Fruit fly (Drosophila melanogaster) whole organism, embryonic: ENCODE results near the gene CG7970.

Experiments
- Adf1 ChIP-seq: fragments of 200-800 bp; sonication (Bioruptor generic); IDR thresholded peaks from 2 replicates; pipeline ENCODE4 v1.3.6; 2022; ENCODE audit warnings: missing biosample characterization, missing genetic modification characterization
- Bgb ChIP-seq: fragments of 200-800 bp; sonication (Bioruptor generic); IDR thresholded peaks from 2 replicates; pipeline ENCODE4 v1.3.6; 2022; ENCODE audit warnings: missing biosample characterization, missing genetic modification characterization; ENCODE audit not compliant: partially characterized antibody
- CG10462 ChIP-seq: fragments of 200-800 bp; sonication (Bioruptor generic); optimal IDR thresholded peaks from 2 replicates; lab custom pipeline; 2016; ENCODE audit warnings: missing biosample characterization, missing genetic modification characterization
- CG10543 ChIP-seq: fragments of 200-800 bp; sonication (Bioruptor generic); optimal IDR thresholded peaks from 3 replicates; lab custom pipeline; 2017; ENCODE audit warnings: missing biosample characterization, mild to moderate bottlenecking, missing genetic modification characterization, moderate library complexity
- CG12942 ChIP-seq: fragments of 200-800 bp; sonication (Bioruptor generic); optimal IDR thresholded peaks from 3 replicates; lab custom pipeline; 2016; ENCODE audit warnings: missing biosample characterization, missing genetic modification characterization
- CG13287 ChIP-seq: fragments of 200-800 bp; sonication (Bioruptor generic); IDR thresholded peaks from 2 replicates; pipeline ENCODE4 v1.3.6; 2022; ENCODE audit warnings: missing biosample characterization, missing genetic modification characterization; ENCODE audit not compliant: partially characterized antibody
- CG13775 ChIP-seq: fragments of 200-800 bp; sonication (Bioruptor generic); optimal IDR thresholded peaks from 3 replicates; lab custom pipeline; 2017; ENCODE audit warnings: missing biosample characterization, mild to moderate bottlenecking, missing genetic modification characterization
- CG14667 ChIP-seq: fragments of 200-800 bp; sonication (Bioruptor generic); IDR thresholded peaks from 2 replicates; pipeline ENCODE4 v1.3.6; 2022; ENCODE audit warnings: missing biosample characterization, missing genetic modification characterization
- CG2199 ChIP-seq: fragments of 200-800 bp; sonication (Bioruptor generic); IDR thresholded peaks from 3 replicates; pipeline ENCODE4 v1.3.6; 2022; ENCODE audit warnings: missing biosample characterization, missing genetic modification characterization
- CG31224 ChIP-seq: fragments of 200-800 bp; sonication (Bioruptor generic); IDR thresholded peaks from 2 replicates; pipeline ENCODE4 v1.3.6; 2022; ENCODE audit warnings: missing biosample characterization, missing genetic modification characterization
- CG34224 ChIP-seq: fragments of 200-800 bp; sonication (Bioruptor generic); IDR thresholded peaks from 3 replicates; pipeline ENCODE4 v1.3.6; 2022; ENCODE audit warnings: missing biosample characterization, missing genetic modification characterization; ENCODE audit not compliant: partially characterized antibody
- CG34422 ChIP-seq: fragments of 200-800 bp; sonication (Bioruptor generic); IDR thresholded peaks from 3 replicates; pipeline ENCODE4 v1.3.6; 2022; ENCODE audit warnings: missing biosample characterization, missing genetic modification characterization
- CG6813 ChIP-seq: fragments of 200-800 bp; sonication (Bioruptor generic); optimal IDR thresholded peaks from 2 replicates; lab custom pipeline; 2017; ENCODE audit warnings: missing biosample characterization, missing genetic modification characterization, mild to moderate bottlenecking, moderate library complexity, missing genetic modification reagents
- CG7963 ChIP-seq: fragments of 200-800 bp; sonication (Bioruptor generic); IDR thresholded peaks from 3 replicates; pipeline ENCODE4 v1.3.6; 2022; ENCODE audit warnings: missing biosample characterization, missing genetic modification characterization; ENCODE audit not compliant: partially characterized antibody
- CG8290 ChIP-seq, 3 experiments: fragments of 200-800 bp; sonication (Bioruptor generic); optimal IDR thresholded peaks; 2 replicates each; lab custom pipeline; 2016 to 2019; ENCODE audit warnings: missing biosample characterization in 3 of 3, missing genetic modification characterization in 3 of 3, mild to moderate bottlenecking in 2 of 3, moderate library complexity in 1 of 3
- CG9797 ChIP-seq: fragments of 200-800 bp; sonication (Bioruptor generic); optimal IDR thresholded peaks from 3 replicates; lab custom pipeline; 2018; ENCODE audit warnings: missing biosample characterization, mild to moderate bottlenecking, missing genetic modification characterization
- CG9876 ChIP-seq: fragments of 200-800 bp; sonication (Bioruptor generic); optimal IDR thresholded peaks from 2 replicates; lab custom pipeline; 2016; ENCODE audit warnings: missing biosample characterization, missing genetic modification characterization
- CTCF ChIP-seq: fragments of 200-800 bp; sonication (Bioruptor generic); optimal IDR thresholded peaks from 2 replicates; lab custom pipeline; 2017; ENCODE audit warnings: missing biosample characterization, mild to moderate bottlenecking, missing genetic modification characterization, moderate library complexity
- Deaf1 ChIP-seq: fragments of 200-800 bp; optimal IDR thresholded peaks from 3 replicates; lab custom pipeline; 2019; ENCODE audit warnings: missing biosample characterization, mild to moderate bottlenecking, missing genetic modification characterization, moderate library complexity
- E2f1 ChIP-seq: fragments of 200-800 bp; sonication (Bioruptor generic); IDR thresholded peaks from 2 replicates; pipeline ENCODE4 v1.3.6; 2022; ENCODE audit warnings: missing biosample characterization, missing genetic modification characterization
- MBD-R2 ChIP-seq: fragments of 200-800 bp; sonication (Bioruptor generic); IDR thresholded peaks from 2 replicates; pipeline ENCODE4 v1.3.6; 2022; ENCODE audit warnings: missing biosample characterization, missing genetic modification characterization
- Med ChIP-seq: fragments of 200-800 bp; sonication (Bioruptor generic); peaks from one replicate; lab custom pipeline; 2016; ENCODE audit warnings: missing biosample characterization, missing genetic modification characterization, mild to moderate bottlenecking, inconsistent platforms, moderate library complexity
- Nf-YC ChIP-seq: fragments of 200-800 bp; optimal IDR thresholded peaks from 3 replicates; lab custom pipeline; 2019; ENCODE audit warnings: missing biosample characterization, mild to moderate bottlenecking, missing genetic modification characterization, moderate library complexity
- Oli ChIP-seq: fragments of 200-800 bp; sonication (Bioruptor generic); optimal IDR thresholded peaks from 2 replicates; lab custom pipeline; 2018; ENCODE audit warnings: missing biosample characterization, mild to moderate bottlenecking, missing genetic modification characterization, moderate library complexity
- Pdp1 ChIP-seq, 2 experiments: fragments of 200-800 bp; sonication (Bioruptor generic); optimal IDR thresholded peaks; 3 replicates each; lab custom pipeline; 2016; ENCODE audit warnings: missing biosample characterization in 2 of 2, missing genetic modification characterization in 2 of 2, mild to moderate bottlenecking in 1 of 2, moderate library complexity in 1 of 2
- Scr ChIP-seq: fragments of 200-800 bp; sonication (Bioruptor generic); IDR thresholded peaks from 2 replicates; pipeline ENCODE4 v1.3.6; 2022; ENCODE audit warnings: missing biosample characterization, missing genetic modification characterization; ENCODE audit not compliant: partially characterized antibody
- ato ChIP-seq: fragments of 200-800 bp; sonication (Bioruptor generic); IDR thresholded peaks from 2 replicates; pipeline ENCODE4 v1.3.6; 2022; ENCODE audit warnings: missing biosample characterization, missing genetic modification characterization; ENCODE audit not compliant: partially characterized antibody
- az2 ChIP-seq: fragments of 200-800 bp; sonication (Bioruptor generic); optimal IDR thresholded peaks from 3 replicates; lab custom pipeline; 2016; ENCODE audit warnings: missing biosample characterization, missing genetic modification characterization
- cato ChIP-seq: fragments of 200-800 bp; sonication (Bioruptor generic); optimal IDR thresholded peaks from 2 replicates; lab custom pipeline; 2016; ENCODE audit warnings: missing biosample characterization, missing genetic modification characterization, borderline replicate concordance
- chif ChIP-seq, 2 experiments: fragments of 200-800 bp; sonication (Bioruptor generic); optimal IDR thresholded peaks; 3 replicates each; lab custom pipeline; 2016; ENCODE audit warnings: missing biosample characterization in 2 of 2, missing genetic modification characterization in 2 of 2
- chn ChIP-seq: fragments of 200-800 bp; sonication (Bioruptor generic); optimal IDR thresholded peaks from 2 replicates; lab custom pipeline; 2016; ENCODE audit warnings: missing biosample characterization, missing genetic modification characterization
- crol ChIP-seq: fragments of 200-800 bp; sonication (Bioruptor generic); IDR thresholded peaks from 2 replicates; pipeline ENCODE4 v1.3.6; 2022; ENCODE audit warnings: missing biosample characterization, missing genetic modification characterization
- crp ChIP-seq, 2 experiments: fragments of 200-800 bp; sonication (Bioruptor generic); optimal IDR thresholded peaks; 2 replicates in 1 of 2; 3 replicates in 1 of 2; lab custom pipeline; 2017; ENCODE audit warnings: missing biosample characterization in 2 of 2, missing genetic modification characterization in 2 of 2, mild to moderate bottlenecking in 1 of 2, moderate library complexity in 1 of 2
- dmrt11E ChIP-seq: fragments of 200-800 bp; sonication (Bioruptor generic); optimal IDR thresholded peaks from 3 replicates; lab custom pipeline; 2018; ENCODE audit warnings: missing biosample characterization, mild to moderate bottlenecking, missing genetic modification characterization, moderate library complexity
- ewg ChIP-seq: fragments of 200-800 bp; sonication (Bioruptor generic); optimal IDR thresholded peaks from 3 replicates; lab custom pipeline; 2017; ENCODE audit warnings: mild to moderate bottlenecking, missing biosample characterization, missing genetic modification reagents, missing genetic modification characterization
- exex ChIP-seq: fragments of 200-800 bp; sonication (Bioruptor generic); optimal IDR thresholded peaks from 4 replicates; lab custom pipeline; 2018; ENCODE audit warnings: missing biosample characterization, mild to moderate bottlenecking, missing genetic modification characterization, moderate library complexity
- lmd ChIP-seq: fragments of 200-800 bp; sonication (Bioruptor generic); IDR thresholded peaks from 2 replicates; pipeline ENCODE4 v1.3.6; 2022; ENCODE audit warnings: missing biosample characterization, missing genetic modification characterization
- mirr ChIP-seq: fragments of 200-800 bp; sonication (Bioruptor generic); optimal IDR thresholded peaks from 3 replicates; lab custom pipeline; 2018; ENCODE audit warnings: missing biosample characterization, mild to moderate bottlenecking, missing genetic modification characterization
- onecut ChIP-seq: fragments of 200-800 bp; sonication (Bioruptor generic); IDR thresholded peaks from 2 replicates; pipeline ENCODE4 v1.3.6; 2022; ENCODE audit warnings: missing biosample characterization, missing genetic modification characterization
- scrt ChIP-seq: fragments of 200-800 bp; sonication (Bioruptor generic); optimal IDR thresholded peaks from 2 replicates; lab custom pipeline; 2018; ENCODE audit warnings: missing biosample characterization, mild to moderate bottlenecking, missing genetic modification characterization, moderate library complexity
- seq ChIP-seq: fragments of 200-800 bp; sonication (Bioruptor generic); IDR thresholded peaks from 2 replicates; pipeline ENCODE4 v1.3.6; 2022; ENCODE audit warnings: missing biosample characterization, missing genetic modification characterization
- sna ChIP-seq: fragments of 200-800 bp; sonication (Bioruptor generic); IDR thresholded peaks from 2 replicates; pipeline ENCODE4 v1.3.6; 2022; ENCODE audit warnings: missing biosample characterization, missing genetic modification characterization; ENCODE audit not compliant: partially characterized antibody
- unc-4 ChIP-seq: fragments of 200-800 bp; sonication (Bioruptor generic); IDR thresholded peaks from 2 replicates; pipeline ENCODE4 v1.3.6; 2022; ENCODE audit warnings: missing biosample characterization, missing genetic modification characterization; ENCODE audit not compliant: partially characterized antibody
- zen2 ChIP-seq: fragments of 200-800 bp; sonication (Bioruptor generic); IDR thresholded peaks from 3 replicates; pipeline ENCODE4 v1.3.6; 2022; ENCODE audit warnings: missing biosample characterization, missing genetic modification characterization; ENCODE audit not compliant: partially characterized antibody

Gene CG7970

DNA sequence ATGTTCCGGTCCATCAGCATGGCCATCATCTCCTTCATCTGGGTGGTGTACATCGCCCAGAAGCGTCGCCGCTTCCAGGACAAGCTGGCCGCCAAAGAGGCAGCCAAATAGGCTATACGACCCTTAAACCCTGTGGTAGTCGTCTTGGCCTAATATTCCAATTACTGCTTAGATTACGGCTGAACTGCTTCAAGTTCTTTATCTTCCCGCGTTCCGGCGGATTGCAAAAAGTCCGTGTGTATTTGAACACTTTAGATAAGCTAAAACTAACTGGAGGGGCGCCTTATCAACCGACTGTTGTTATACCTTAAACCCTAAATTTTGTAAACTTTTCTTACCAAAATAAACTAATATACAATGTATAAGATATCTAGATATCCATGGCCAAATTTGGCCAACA is 1.2 kb downstream of the CG7970 start:
- TF ChIP-seq chn, result no peak
- peak; percentile 82 for TF ChIP-seq exex
- no peak for TF ChIP-seq CG13775 (GFP tag; lab: Kevin White, UChicago)
- peak; percentile 71 for TF ChIP-seq mirr (GFP tag; lab: Kevin White, UChicago)
- no peak for TF ChIP-seq E2f1 (GFP tag; lab: Robert Waterston, UW)
- 0 out of 2 replicates have a peak, but pooled peaks have one; percentile 18 for TF ChIP-seq ato
- TF ChIP-seq, all 482 proteins: peak for 3

DNA sequence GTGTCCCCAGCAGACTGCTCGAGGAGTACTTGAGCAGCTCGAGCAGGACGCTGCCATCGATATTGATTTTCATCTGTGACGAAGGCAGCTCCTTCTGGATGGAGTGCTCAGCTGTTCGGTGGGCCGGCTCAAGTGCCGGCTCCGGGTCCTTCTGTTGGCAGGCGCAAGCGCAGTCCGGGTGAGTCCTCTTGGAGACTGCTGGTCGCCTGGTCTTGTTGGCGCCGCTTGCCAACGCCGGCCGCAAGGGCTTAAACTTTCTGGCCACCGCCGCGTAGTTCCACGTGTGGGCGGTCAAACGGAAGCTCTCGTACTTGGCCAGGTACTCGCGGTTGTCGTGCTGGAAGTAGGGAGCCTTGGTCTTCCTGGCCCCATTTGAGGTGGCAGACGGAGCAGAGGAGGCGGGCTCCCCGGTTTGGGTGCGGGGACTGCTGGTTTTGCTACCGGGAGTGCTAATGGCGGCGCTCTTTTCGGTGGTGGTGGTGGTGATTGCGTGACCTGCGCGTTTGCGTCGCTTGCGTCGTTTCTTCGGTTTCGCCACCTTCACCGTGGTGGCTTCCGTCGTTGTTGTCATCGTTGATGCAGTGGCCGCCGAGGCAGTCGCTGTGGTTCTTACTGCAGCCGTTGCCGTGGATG is 9.3 kb downstream of the CG7970 start:
- peak; percentile 79 for TF ChIP-seq Deaf1 (tag; lab: Kevin White, UChicago)
- TF ChIP-seq chif (GFP tag; optimal IDR thresholded peaks at IDR 0.05; lab: Kevin White, UChicago), result no peak
- 0 out of 2 replicates have a peak, but pooled peaks have one; percentile 18 for TF ChIP-seq Scr (GFP tag; lab: Robert Waterston, UW)
- no peak for TF ChIP-seq CG12942 (GFP tag; lab: Kevin White, UChicago)
- peak; percentile 89 for TF ChIP-seq onecut (GFP tag; lab: Robert Waterston, UW)
- peak; percentile 32; the same call in 1 of the 2 replicates for TF ChIP-seq CG13287 (GFP tag; lab: Robert Waterston, UW)
- no peak for TF ChIP-seq Oli
- 0 out of 2 replicates have a peak, but pooled peaks have one; percentile 13 for TF ChIP-seq MBD-R2
- no peak for TF ChIP-seq CG10462 (GFP tag; lab: Kevin White, UChicago)
- no peak for TF ChIP-seq CG9876
- no peak for TF ChIP-seq CTCF (GFP tag; lab: Kevin White, UChicago)
- peak; percentile 99 for TF ChIP-seq CG31224 (GFP tag; lab: Robert Waterston, UW)
- TF ChIP-seq lmd (GFP tag; lab: Robert Waterston, UW), result no peak
- TF ChIP-seq CG9797 (GFP tag; lab: Kevin White, UChicago), result no peak
- TF ChIP-seq Nf-YC, result peak; percentile 69
- TF ChIP-seq CG8290 (GFP tag; optimal IDR thresholded peaks at IDR 0.05; lab: Kevin White, UChicago), result no peak
- TF ChIP-seq CG8290 (tag; optimal IDR thresholded peaks at IDR 0.05; lab: Kevin White, UChicago), result no peak
- 0 out of 2 replicates have a peak, but pooled peaks have one; percentile 23 for TF ChIP-seq sna (GFP tag; lab: Robert Waterston, UW)
- peak; percentile 58; the same call in 1 of the 3 replicates for TF ChIP-seq CG34422 (GFP tag; lab: Robert Waterston, UW)
- no peak for TF ChIP-seq CG14667
- TF ChIP-seq cato (GFP tag; lab: Kevin White, UChicago), result no peak
- TF ChIP-seq zen2 (GFP tag; lab: Robert Waterston, UW), result peak; percentile 30; the same call in 2 of the 3 replicates
- peak; percentile 25 for TF ChIP-seq CG10543 (GFP tag; lab: Kevin White, UChicago)
- 0 out of 2 replicates have a peak, but pooled peaks have one; percentile 24 for TF ChIP-seq seq (GFP tag; lab: Robert Waterston, UW)
- TF ChIP-seq Med (GFP tag; lab: Kevin White, UChicago), result peak; percentile 19
- TF ChIP-seq scrt (GFP tag; lab: Kevin White, UChicago), result peak; percentile 74
- TF ChIP-seq CG7963 (GFP tag; lab: Robert Waterston, UW), result no peak
- peak; percentile 58; the same call in 1 of the 2 replicates for TF ChIP-seq Adf1 (GFP tag; lab: Robert Waterston, UW)
- peak in 1 of 2 experiments; percentile 46 for TF ChIP-seq crp (GFP tag; optimal IDR thresholded peaks at IDR 0.05; lab: Kevin White, UChicago)
- TF ChIP-seq CG34224 (GFP tag; lab: Robert Waterston, UW), result 0 out of 3 replicates have a peak, but pooled peaks have one; percentile 41
- TF ChIP-seq CG6813 (GFP tag; lab: Kevin White, UChicago), result no peak
- TF ChIP-seq dmrt11E (tag; lab: Kevin White, UChicago), result no peak
- TF ChIP-seq az2, result no peak
- TF ChIP-seq Pdp1 (GFP tag; optimal IDR thresholded peaks at IDR 0.05; lab: Kevin White, UChicago), result no peak
- TF ChIP-seq unc-4 (GFP tag; lab: Robert Waterston, UW), result 0 out of 2 replicates have a peak, but pooled peaks have one; percentile 32
- peak; percentile 94 for TF ChIP-seq ewg
- no peak for TF ChIP-seq CG2199
- TF ChIP-seq Bgb, result 0 out of 2 replicates have a peak, but pooled peaks have one; percentile 24
- TF ChIP-seq crol, result peak; percentile 64
